Fruit fly (Drosophila melanogaster): ENCODE results near the gene CG2926.

DNA sequence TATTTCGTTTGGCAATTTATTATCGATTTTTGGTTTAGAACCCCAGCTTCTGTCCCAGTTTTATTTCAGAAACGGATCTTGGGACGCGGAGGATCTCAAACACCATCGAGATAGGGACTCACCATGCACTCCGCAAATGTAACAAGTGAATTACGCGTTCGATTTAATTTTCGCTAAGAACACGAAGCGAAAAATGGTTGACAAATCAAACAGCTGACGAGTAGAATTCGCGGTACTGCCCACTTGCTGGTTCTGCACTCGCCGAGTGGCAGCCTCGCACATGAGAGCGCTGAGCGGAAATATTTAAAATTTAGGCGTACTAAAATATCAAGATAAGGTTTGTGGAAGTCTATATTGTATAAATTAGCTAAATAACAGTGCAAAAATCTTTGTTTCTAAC, 24.8 kb downstream of the CG2926 start, which contains the start of gene Pi4KIIalpha:
- TF ChIP-seq CTCF (optimal IDR thresholded peaks at IDR 0.05) (peak in 1 of 2 experiments; percentile 9), CG8478 (optimal IDR thresholded peaks at IDR 0.05) (no peak)

All from S2 (cell line).